Worm (Caenorhabditis elegans) whole organism, young adult: ENCODE data around the gene arv-1.

Experiments
- B0035.1 ChIP-seq: sonication (generic microtip); optimal IDR thresholded peaks from 2 replicates; lab custom pipeline; 2016; ENCODE audit warnings: missing genetic modification characterization, mild to moderate bottlenecking, missing compliant biosample characterization, missing genotype, missing genetic modification reagents
- C06A6.2 ChIP-seq: fragments of 200-800 bp; sonication (Bioruptor generic); conservative IDR thresholded peaks from 2 replicates; pipeline ENCODE4 v1.3.6; 2022; ENCODE audit warnings: missing genetic modification characterization, missing compliant biosample characterization
- D2030.7 ChIP-seq: fragments of 200-800 bp; sonication (Bioruptor generic); IDR thresholded peaks from 2 replicates; pipeline ENCODE4 v1.3.6; 2022; ENCODE audit warnings: missing genetic modification reagents, missing genetic modification characterization, missing compliant biosample characterization
- F22D6.2 ChIP-seq: sonication (generic microtip); optimal IDR thresholded peaks from 2 replicates; lab custom pipeline; 2016; ENCODE audit warnings: mild to moderate bottlenecking, missing genetic modification characterization, missing compliant biosample characterization
- F37B4.10 ChIP-seq: fragments of 200-800 bp; sonication (Bioruptor generic); IDR thresholded peaks from 2 replicates; pipeline ENCODE4 v1.3.6; 2022; ENCODE audit warnings: missing genetic modification characterization, missing compliant biosample characterization
- F39B2.1 ChIP-seq: fragments of 200-800 bp; sonication (Bioruptor generic); IDR thresholded peaks from 2 replicates; pipeline ENCODE4 v1.3.6; 2022; ENCODE audit warnings: missing genetic modification reagents, missing genetic modification characterization, missing compliant biosample characterization
- F49E8.2 ChIP-seq: sonication (generic microtip); optimal IDR thresholded peaks from 3 replicates; lab custom pipeline; 2017; ENCODE audit warnings: missing genetic modification characterization, mild to moderate bottlenecking, missing compliant biosample characterization, antibody characterized with exemption, moderate library complexity; ENCODE audit not compliant: insufficient read depth
- K11D2.4 ChIP-seq: fragments of 200-800 bp; sonication (Bioruptor generic); IDR thresholded peaks from 2 replicates; pipeline ENCODE4 v1.3.6; 2022; ENCODE audit warnings: missing genetic modification reagents, missing genetic modification characterization, missing compliant biosample characterization
- K12H6.12 ChIP-seq: fragments of 200-800 bp; sonication (Bioruptor generic); optimal IDR thresholded peaks from 2 replicates; lab custom pipeline; 2018; ENCODE audit warnings: mild to moderate bottlenecking, missing genetic modification characterization, missing compliant biosample characterization
- T07F8.4 ChIP-seq: sonication (generic microtip); optimal IDR thresholded peaks from 2 replicates; lab custom pipeline; 2016; ENCODE audit warnings: mild to moderate bottlenecking, missing genetic modification characterization, moderate library complexity, missing compliant biosample characterization
- Y53F4B.3 ChIP-seq: fragments of 200-800 bp; sonication (Bioruptor generic); IDR thresholded peaks from 2 replicates; pipeline ENCODE4 v1.3.6; 2022; ENCODE audit warnings: missing genetic modification reagents, missing genetic modification characterization, missing compliant biosample characterization
- Y53G8AR.9 ChIP-seq: fragments of 200-800 bp; sonication (Bioruptor generic); conservative IDR thresholded peaks from 2 replicates; pipeline ENCODE4 v1.3.6; 2022; ENCODE audit warnings: missing genetic modification reagents, missing genetic modification characterization, missing compliant biosample characterization
- Y56A3A.18 ChIP-seq: fragments of 200-800 bp; sonication (Bioruptor generic); IDR thresholded peaks from 2 replicates; pipeline ENCODE4 v1.3.6; 2022; ENCODE audit warnings: missing genetic modification reagents, missing genetic modification characterization, missing compliant biosample characterization
- Y79H2A.3 ChIP-seq: fragments of 200-800 bp; sonication (Bioruptor generic); conservative IDR thresholded peaks from 2 replicates; pipeline ENCODE4 v1.3.6; 2022; ENCODE audit warnings: missing genetic modification reagents, missing genetic modification characterization, missing compliant biosample characterization
- akir-1 ChIP-seq: fragments of 200-800 bp; sonication (Bioruptor generic); optimal IDR thresholded peaks from 2 replicates; lab custom pipeline; 2018; ENCODE audit warnings: mild to moderate bottlenecking, missing genetic modification characterization, moderate library complexity, missing compliant biosample characterization
- attf-5 ChIP-seq: fragments of 200-800 bp; sonication (Bioruptor generic); optimal IDR thresholded peaks from 2 replicates; lab custom pipeline; 2018; ENCODE audit warnings: mild to moderate bottlenecking, missing genetic modification characterization, missing compliant biosample characterization
- ceh-100 ChIP-seq: fragments of 200-800 bp; sonication (Bioruptor generic); IDR thresholded peaks from 2 replicates; pipeline ENCODE4 v1.3.6; 2022; ENCODE audit warnings: missing genetic modification reagents, missing genetic modification characterization, missing compliant biosample characterization
- ceh-27 ChIP-seq: fragments of 200-800 bp; sonication (Bioruptor generic); optimal IDR thresholded peaks from 2 replicates; lab custom pipeline; 2018; ENCODE audit warnings: mild to moderate bottlenecking, missing genetic modification characterization, moderate library complexity, missing compliant biosample characterization
- ceh-58 ChIP-seq: fragments of 200-800 bp; sonication (Bioruptor generic); IDR thresholded peaks from 2 replicates; pipeline ENCODE4 v1.3.6; 2022; ENCODE audit warnings: missing genetic modification characterization, missing compliant biosample characterization
- dox-1 ChIP-seq: fragments of 200-800 bp; sonication (Bioruptor generic); IDR thresholded peaks from 2 replicates; pipeline ENCODE4 v1.3.6; 2022; ENCODE audit warnings: missing genetic modification reagents, missing genetic modification characterization, missing compliant biosample characterization
- efl-1 ChIP-seq: fragments of 150-350 bp; optimal IDR thresholded peaks from 2 replicates; lab custom pipeline; 2014; ENCODE audit warnings: missing biosample characterization, missing genetic modification reagents, missing genetic modification characterization
- egl-18 ChIP-seq: fragments of 200-800 bp; sonication (Bioruptor generic); IDR thresholded peaks from 2 replicates; pipeline ENCODE4 v1.3.6; 2022; ENCODE audit warnings: missing genetic modification reagents, missing genetic modification characterization, missing compliant biosample characterization
- egl-44 ChIP-seq: fragments of 200-800 bp; sonication (Bioruptor generic); IDR thresholded peaks from 2 replicates; pipeline ENCODE4 v1.3.6; 2022; ENCODE audit warnings: missing genetic modification reagents, missing genetic modification characterization, missing compliant biosample characterization
- egrh-3 ChIP-seq: fragments of 200-800 bp; sonication (Bioruptor generic); IDR thresholded peaks from 2 replicates; pipeline ENCODE4 v1.3.6; 2022; ENCODE audit warnings: missing genetic modification reagents, missing genetic modification characterization, missing compliant biosample characterization
- ekl-4 ChIP-seq: fragments of 200-800 bp; sonication (Bioruptor generic); IDR thresholded peaks from 2 replicates; pipeline ENCODE4 v1.3.6; 2022; ENCODE audit warnings: missing genetic modification reagents, missing genetic modification characterization, missing compliant biosample characterization
- him-1 ChIP-seq: sonication (generic microtip); optimal IDR thresholded peaks from 2 replicates; lab custom pipeline; 2016; ENCODE audit warnings: missing genotype, missing genetic modification reagents, missing genetic modification characterization, missing compliant biosample characterization
- hmg-1.2 ChIP-seq: fragments of 200-800 bp; sonication (Bioruptor generic); IDR thresholded peaks from 2 replicates; pipeline ENCODE4 v1.3.6; 2022; ENCODE audit warnings: missing genetic modification reagents, missing genetic modification characterization, missing compliant biosample characterization
- hrde-1 ChIP-seq: sonication (generic microtip); optimal IDR thresholded peaks from 2 replicates; lab custom pipeline; 2016; ENCODE audit warnings: missing genetic modification characterization, mild to moderate bottlenecking, missing compliant biosample characterization, moderate library complexity, missing genotype, missing genetic modification reagents, borderline replicate concordance
- lin-54 ChIP-seq: fragments of 200-800 bp; sonication (Bioruptor generic); optimal IDR thresholded peaks from 2 replicates; lab custom pipeline; 2018; ENCODE audit warnings: mild to moderate bottlenecking, missing genetic modification characterization, missing compliant biosample characterization
- lsl-1 ChIP-seq: fragments of 200-800 bp; sonication (Bioruptor generic); optimal IDR thresholded peaks from 2 replicates; lab custom pipeline; 2018; ENCODE audit warnings: mild to moderate bottlenecking, missing genetic modification characterization, moderate library complexity, missing compliant biosample characterization
- madf-10 ChIP-seq: sonication (generic microtip); optimal IDR thresholded peaks from 2 replicates; lab custom pipeline; 2016; ENCODE audit warnings: mild to moderate bottlenecking, missing genetic modification characterization, missing compliant biosample characterization
- madf-3 ChIP-seq: fragments of 200-800 bp; sonication (Bioruptor generic); IDR thresholded peaks from 2 replicates; pipeline ENCODE4 v1.3.6; 2022; ENCODE audit warnings: missing genetic modification reagents, missing genetic modification characterization, missing compliant biosample characterization
- mes-4 ChIP-seq: sonication (generic microtip); optimal IDR thresholded peaks from 2 replicates; lab custom pipeline; 2016; ENCODE audit warnings: missing genotype, missing genetic modification characterization, missing compliant biosample characterization
- mxl-1 ChIP-seq: sonication (generic microtip); optimal IDR thresholded peaks from 2 replicates; lab custom pipeline; 2016; ENCODE audit warnings: missing genetic modification characterization, missing compliant biosample characterization
- nfyb-1 ChIP-seq: fragments of 200-800 bp; sonication (Bioruptor generic); IDR thresholded peaks from 2 replicates; pipeline ENCODE4 v1.3.6; 2022; ENCODE audit warnings: missing genetic modification reagents, missing genetic modification characterization, missing compliant biosample characterization
- rcor-1 ChIP-seq: fragments of 200-800 bp; sonication (Bioruptor generic); IDR thresholded peaks from 2 replicates; pipeline ENCODE4 v1.3.6; 2022; ENCODE audit warnings: missing genetic modification reagents, missing genetic modification characterization, missing compliant biosample characterization
- snpc-1.1 ChIP-seq: sonication (generic microtip); optimal IDR thresholded peaks from 2 replicates; lab custom pipeline; 2017; ENCODE audit warnings: missing genetic modification characterization, mild to moderate bottlenecking, missing compliant biosample characterization, antibody characterized with exemption, moderate library complexity, missing genotype, missing genetic modification reagents; ENCODE audit not compliant: insufficient read depth
- snpc-4 ChIP-seq, 5 experiments: fragments of 150-350 bp in 1 of 5; sonication (generic microtip) in 4 of 5; optimal IDR thresholded peaks; 2 replicates each; lab custom pipeline; 2014 to 2018; ENCODE audit warnings: missing genetic modification characterization in 5 of 5, missing biosample characterization in 3 of 5, antibody characterized with exemption in 2 of 5, mild to moderate bottlenecking in 2 of 5, missing compliant biosample characterization in 2 of 5, missing genotype in 2 of 5, moderate library complexity in 2 of 5, missing genetic modification reagents in 1 of 5
- somi-1 ChIP-seq: fragments of 200-800 bp; sonication (Bioruptor generic); optimal IDR thresholded peaks from 2 replicates; lab custom pipeline; 2018; ENCODE audit warnings: mild to moderate bottlenecking, missing genetic modification characterization, missing compliant biosample characterization
- tbp1 ChIP-seq: fragments of 200-800 bp; sonication (Bioruptor generic); optimal IDR thresholded peaks from 2 replicates; lab custom pipeline; 2018; ENCODE audit warnings: mild to moderate bottlenecking, missing genetic modification characterization, missing compliant biosample characterization
- tlf-1 ChIP-seq: fragments of 200-800 bp; sonication (Bioruptor generic); optimal IDR thresholded peaks from 2 replicates; lab custom pipeline; 2018; ENCODE audit warnings: mild to moderate bottlenecking, missing genetic modification characterization, missing compliant biosample characterization
- unc-130 ChIP-seq: sonication (generic microtip); optimal IDR thresholded peaks from 2 replicates; lab custom pipeline; 2016; ENCODE audit warnings: missing genetic modification reagents, missing genetic modification characterization, missing compliant biosample characterization
- xnd-1 ChIP-seq: sonication (generic microtip); optimal IDR thresholded peaks from 2 replicates; lab custom pipeline; 2016; ENCODE audit warnings: missing genotype, missing genetic modification reagents, missing genetic modification characterization, missing compliant biosample characterization
- ztf-26 ChIP-seq: sonication (generic microtip); optimal IDR thresholded peaks from 2 replicates; lab custom pipeline; 2017; ENCODE audit warnings: missing genetic modification characterization, missing compliant biosample characterization
- ztf-3 ChIP-seq: fragments of 200-800 bp; sonication (Bioruptor generic); optimal IDR thresholded peaks from 2 replicates; lab custom pipeline; 2018; ENCODE audit warnings: mild to moderate bottlenecking, missing genetic modification characterization, missing compliant biosample characterization

The arv-1 gene

ce11 chrII:10174338-10174737 lies 26.3 kb downstream of the arv-1 start, which contains the start of gene F33H1.4 (continued):
- 0 out of 2 replicates have a peak, but pooled peaks have one; percentile 48 for TF ChIP-seq nfyb-1 (GFP tag; lab: Robert Waterston, UW)
- TF ChIP-seq rcor-1 (GFP tag; lab: Robert Waterston, UW): peak; percentile 44; the same call in 1 of the 2 replicates
- TF ChIP-seq madf-10 (tag; lab: Kevin White, UChicago): peak; percentile 6
- no peak for TF ChIP-seq mes-4 (tag; lab: Kevin White, UChicago)
- peak; percentile 44 for TF ChIP-seq attf-5 (GFP tag; lab: Kevin White, UChicago)
- TF ChIP-seq tlf-1 (GFP tag; lab: Kevin White, UChicago): peak; percentile 4
- TF ChIP-seq madf-3 (GFP tag; lab: Robert Waterston, UW): peak; percentile 91
- peak; percentile 12; the same call in 1 of the 2 replicates for TF ChIP-seq ceh-100 (GFP tag; lab: Robert Waterston, UW)
- TF ChIP-seq somi-1 (GFP tag; lab: Kevin White, UChicago): no peak
- TF ChIP-seq snpc-4 (GFP tag; optimal IDR thresholded peaks at IDR 0.05; lab: Kevin White, UChicago): no peak
- TF ChIP-seq snpc-4 (tag; optimal IDR thresholded peaks at IDR 0.05; lab: Kevin White, UChicago): peak in 1 of 4 experiments; percentile 6
- peak; percentile 45 for TF ChIP-seq lin-54 (GFP tag; lab: Kevin White, UChicago)
- TF ChIP-seq unc-130 (GFP tag; lab: Kevin White, UChicago): peak; percentile 31
- peak; percentile 60 for TF ChIP-seq F49E8.2 (tag; lab: Kevin White, UChicago)
- peak; percentile 62; the same call in 1 of the 2 replicates for TF ChIP-seq ekl-4 (GFP tag; lab: Robert Waterston, UW)
- TF ChIP-seq egl-18: no peak
- TF ChIP-seq dox-1 (GFP tag; lab: Robert Waterston, UW): peak; percentile 5; the same call in 1 of the 2 replicates
- TF ChIP-seq egrh-3 (GFP tag; lab: Robert Waterston, UW): 0 out of 2 replicates have a peak, but pooled peaks have one; percentile 10
- TF ChIP-seq ceh-27 (GFP tag; lab: Kevin White, UChicago): peak; percentile 63

- no peak for TF ChIP-seq F22D6.2
- no peak for TF ChIP-seq T07F8.4 (tag; lab: Kevin White, UChicago)
- TF ChIP-seq xnd-1 (tag; lab: Kevin White, UChicago): no peak
- no peak for TF ChIP-seq F39B2.1
- TF ChIP-seq hmg-1.2 (GFP tag; lab: Robert Waterston, UW): no peak
- TF ChIP-seq B0035.1: no peak
- TF ChIP-seq ceh-58 (GFP tag; lab: Robert Waterston, UW): no peak
- TF ChIP-seq Y56A3A.18: no peak
- no peak for TF ChIP-seq egl-44 (GFP tag; lab: Robert Waterston, UW)
- TF ChIP-seq lsl-1 (GFP tag; lab: Kevin White, UChicago): peak; percentile 4
- TF ChIP-seq him-1: no peak
- no peak for TF ChIP-seq mxl-1
- TF ChIP-seq Y79H2A.3 (GFP tag; lab: Robert Waterston, UW): no peak
- TF ChIP-seq ztf-3 (GFP tag; lab: Kevin White, UChicago): no peak
- peak; percentile 23 for TF ChIP-seq efl-1 (GFP tag; lab: Kevin White, UChicago)
- no peak for TF ChIP-seq snpc-1.1 (tag; lab: Kevin White, UChicago)
- TF ChIP-seq D2030.7 (GFP tag; lab: Robert Waterston, UW): peak; percentile 39; the same call in 1 of the 2 replicates
- no peak for TF ChIP-seq C06A6.2 (GFP tag; lab: Robert Waterston, UW)
- TF ChIP-seq K12H6.12: no peak
- no peak for TF ChIP-seq Y53G8AR.9 (GFP tag; lab: Robert Waterston, UW)
- TF ChIP-seq ztf-26: no peak
- no peak for TF ChIP-seq K11D2.4 (GFP tag; lab: Robert Waterston, UW)
- TF ChIP-seq snpc-4 (GFP tag; optimal IDR thresholded peaks at IDR 0.05; lab: Kevin White, UChicago): no peak
- TF ChIP-seq snpc-4 (tag; optimal IDR thresholded peaks at IDR 0.05; lab: Kevin White, UChicago): no peak
- TF ChIP-seq tbp1 (GFP tag; lab: Kevin White, UChicago): no peak
- no peak for TF ChIP-seq akir-1
- no peak for TF ChIP-seq ekl-4 (GFP tag; lab: Robert Waterston, UW)
- TF ChIP-seq Y53F4B.3: no peak
- no peak for TF ChIP-seq hrde-1 (tag; lab: Kevin White, UChicago)
- TF ChIP-seq F37B4.10 (GFP tag; lab: Robert Waterston, UW): no peak
- no peak for TF ChIP-seq mes-4 (tag; lab: Kevin White, UChicago)
Measured at ce11 chrII:10172436-10172973, 28.1 kb downstream of the arv-1 start, which contains the start of gene wbp-11. Gene wbp-11 (plus strand): TSS chrII:10172923.
